Fruit fly (Drosophila melanogaster): Measurements from ENCODE around the gene PhKgamma.

PhKgamma gene

DNA sequence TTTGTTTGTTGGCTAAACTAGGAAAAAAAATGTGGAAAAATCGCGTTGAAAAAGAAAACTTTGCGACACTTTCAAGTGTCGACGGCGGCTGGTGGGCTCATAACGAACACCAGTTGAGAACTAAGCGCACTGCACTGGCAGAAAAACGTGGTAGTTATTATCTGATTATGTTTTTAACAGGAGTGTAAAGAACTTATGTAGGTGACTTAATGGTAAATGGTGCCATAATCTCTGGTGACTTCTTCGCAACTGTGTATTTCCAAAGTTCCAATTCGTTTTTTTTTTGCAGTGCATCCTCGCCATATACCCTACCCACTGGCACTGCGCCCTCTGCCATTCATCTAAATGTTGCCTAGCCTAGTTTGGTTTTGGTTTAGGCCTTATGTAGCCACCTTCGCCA is 41.9 kb upstream of the PhKgamma start (continued):
- TF ChIP-seq Blimp-1 (GFP tag; optimal IDR thresholded peaks at IDR 0.05) (no peak), Hr38 (GFP tag; optimal IDR thresholded peaks at IDR 0.05) (no peak), Eip75B (GFP tag; optimal IDR thresholded peaks at IDR 0.05) (peak; percentile 5), CG6276 (GFP tag; optimal IDR thresholded peaks at IDR 0.05) (peak; percentile 69), fkh (GFP tag; optimal IDR thresholded peaks at IDR 0.05) (no peak), CG11902 (GFP tag; optimal IDR thresholded peaks at IDR 0.05) (no peak), ss (GFP tag; optimal IDR thresholded peaks at IDR 0.05) (no peak), pdm3 (GFP tag; optimal IDR thresholded peaks at IDR 0.05) (peak; percentile 37), CG32006 (GFP tag; optimal IDR thresholded peaks at IDR 0.05) (peak; percentile 81), CG8632 (GFP tag; optimal IDR thresholded peaks at IDR 0.05) (no peak), CG10631 (GFP tag; optimal IDR thresholded peaks at IDR 0.05) (peak; percentile 39), svp (GFP tag) (peak; percentile 8), CG34406 (GFP tag; optimal IDR thresholded peaks at IDR 0.05) (no peak), Hr39 (GFP tag; optimal IDR thresholded peaks at IDR 0.05) (no peak), CG3919 (GFP tag; optimal IDR thresholded peaks at IDR 0.05) (peak; percentile 39), lz (GFP tag; optimal IDR thresholded peaks at IDR 0.05) (no peak), CG6854 (GFP tag; optimal IDR thresholded peaks at IDR 0.05) (no peak), CG11762 (GFP tag; optimal IDR thresholded peaks at IDR 0.05; ENCODE audit: insufficient read depth) (peak; percentile 19), Sox15 (GFP tag; optimal IDR thresholded peaks at IDR 0.05) (no peak), acj6 (GFP tag; optimal IDR thresholded peaks at IDR 0.05) (peak; percentile 35), dac (GFP tag; optimal IDR thresholded peaks at IDR 0.05) (peak; percentile 69), dsx (GFP tag; optimal IDR thresholded peaks at IDR 0.05; ENCODE audit: poor library complexity, severe bottlenecking) (no peak), Eip78C (GFP tag) (peak; percentile 77), CG7368 (GFP tag; optimal IDR thresholded peaks at IDR 0.05) (no peak), CG31627 (GFP tag; optimal IDR thresholded peaks at IDR 0.05) (no peak), net (GFP tag; optimal IDR thresholded peaks at IDR 0.05) (peak; percentile 39), CG15336 (GFP tag; IDR thresholded peaks at IDR 0.05) (peak; percentile 84), Met (GFP tag; optimal IDR thresholded peaks at IDR 0.05) (peak; percentile 50), Ets96B (tag; optimal IDR thresholded peaks at IDR 0.05) (no peak), Gug (GFP tag; IDR thresholded peaks at IDR 0.05) (peak; percentile 70), Smox (GFP tag; optimal IDR thresholded peaks at IDR 0.05) (no peak), achi (GFP tag; optimal IDR thresholded peaks at IDR 0.05) (peak; percentile 48), CG16779 (tag; optimal IDR thresholded peaks at IDR 0.05) (no peak)

DNA sequence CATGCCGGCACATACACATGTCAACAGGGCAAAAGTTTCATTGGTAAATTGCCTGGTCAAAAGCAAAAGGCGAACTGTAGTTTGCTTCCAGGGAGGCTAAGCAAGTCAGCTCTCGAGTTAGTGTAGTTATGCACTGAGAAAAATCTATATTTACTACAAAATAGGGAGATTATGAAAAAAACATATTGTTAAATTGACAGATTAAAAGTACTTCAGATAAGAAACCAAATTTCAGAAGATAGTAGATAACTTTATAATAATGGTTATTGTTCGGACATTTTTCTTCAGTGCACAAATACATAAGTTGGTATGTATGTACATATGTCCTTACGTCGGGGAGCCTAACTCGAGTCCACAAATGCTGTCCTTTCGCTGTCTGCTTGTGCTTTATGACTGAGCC is 37.8 kb upstream of the PhKgamma start:
- TF ChIP-seq CG31627 (GFP tag; optimal IDR thresholded peaks at IDR 0.05) (no peak), topi (GFP tag; optimal IDR thresholded peaks at IDR 0.05) (peak; percentile 21), CG9139 (GFP tag; optimal IDR thresholded peaks at IDR 0.05) (peak; percentile 10), eg (GFP tag; IDR thresholded peaks at IDR 0.05) (peak; percentile 77), Sox14 (GFP tag; optimal IDR thresholded peaks at IDR 0.05) (peak; percentile 43), Blimp-1 (GFP tag; optimal IDR thresholded peaks at IDR 0.05) (no peak), ss (GFP tag; optimal IDR thresholded peaks at IDR 0.05) (peak; percentile 7 to 49), vri (GFP tag; optimal IDR thresholded peaks at IDR 0.05) (no peak), fd59A (GFP tag; optimal IDR thresholded peaks at IDR 0.05) (peak; percentile 40), CG10631 (GFP tag; optimal IDR thresholded peaks at IDR 0.05) (peak; percentile 69), CG7368 (GFP tag; optimal IDR thresholded peaks at IDR 0.05) (peak; percentile 34), Hr38 (GFP tag; optimal IDR thresholded peaks at IDR 0.05) (no peak), CG10669 (GFP tag; optimal IDR thresholded peaks at IDR 0.05) (peak; percentile 50), svp (GFP tag) (peak; percentile 72), CG3032 (tag; optimal IDR thresholded peaks at IDR 0.05) (peak; percentile 63), net (GFP tag; optimal IDR thresholded peaks at IDR 0.05) (peak; percentile 52), CG8319 (GFP tag; optimal IDR thresholded peaks at IDR 0.05) (peak; percentile 1), Eip78C (GFP tag) (peak; percentile 89), Eip93F (GFP tag; optimal IDR thresholded peaks at IDR 0.05) (no peak), lz (GFP tag; optimal IDR thresholded peaks at IDR 0.05) (peak; percentile 31), dsx (GFP tag; optimal IDR thresholded peaks at IDR 0.05; ENCODE audit: poor library complexity, severe bottlenecking) (peak; percentile 65), CG32006 (GFP tag; optimal IDR thresholded peaks at IDR 0.05) (peak; percentile 73), CG6854 (GFP tag; optimal IDR thresholded peaks at IDR 0.05) (no peak), CG6276 (GFP tag; optimal IDR thresholded peaks at IDR 0.05) (peak; percentile 59), Sox15 (GFP tag; optimal IDR thresholded peaks at IDR 0.05) (no peak), OdsH (GFP tag; optimal IDR thresholded peaks at IDR 0.05) (peak; percentile 65), CG34406 (GFP tag; optimal IDR thresholded peaks at IDR 0.05) (peak; percentile 21), Sox102F (GFP tag; optimal IDR thresholded peaks at IDR 0.05) (peak; percentile 16), CG11762 (GFP tag; optimal IDR thresholded peaks at IDR 0.05; ENCODE audit: insufficient read depth) (peak; percentile 34), CG6792 (GFP tag; optimal IDR thresholded peaks at IDR 0.05) (peak; percentile 21), CG4318 (GFP tag; optimal IDR thresholded peaks at IDR 0.05) (peak; percentile 33), esn (GFP tag; optimal IDR thresholded peaks at IDR 0.05) (peak; percentile 36), CG8119 (GFP tag; IDR thresholded peaks at IDR 0.05) (peak; percentile 77), Smox (GFP tag; optimal IDR thresholded peaks at IDR 0.05) (peak; percentile 19)

Data from whole organism, prepupa.